Worm (Caenorhabditis elegans) whole organism, young adult: ENCODE data around the gene arl-8.

Experiments used
- B0261.1 ChIP-seq: sonication (generic microtip); optimal IDR thresholded peaks from 2 replicates; lab custom pipeline; 2016; ENCODE audit warnings: mild to moderate bottlenecking, missing genetic modification characterization, moderate library complexity, missing compliant biosample characterization
- B0336.3 ChIP-seq: fragments of 200-800 bp; sonication (Bioruptor generic); IDR thresholded peaks from 2 replicates; pipeline ENCODE4 v1.3.6; 2022; ENCODE audit warnings: missing genetic modification characterization, missing compliant biosample characterization
- C06A6.2 ChIP-seq: fragments of 200-800 bp; sonication (Bioruptor generic); conservative IDR thresholded peaks from 2 replicates; pipeline ENCODE4 v1.3.6; 2022; ENCODE audit warnings: missing genetic modification characterization, missing compliant biosample characterization
- F22D6.2 ChIP-seq: sonication (generic microtip); optimal IDR thresholded peaks from 2 replicates; lab custom pipeline; 2016; ENCODE audit warnings: mild to moderate bottlenecking, missing genetic modification characterization, missing compliant biosample characterization
- F52B5.7 ChIP-seq: sonication (generic microtip); optimal IDR thresholded peaks from 2 replicates; lab custom pipeline; 2016; ENCODE audit warnings: mild to moderate bottlenecking, missing genetic modification characterization, missing compliant biosample characterization
- T07F8.4 ChIP-seq: sonication (generic microtip); optimal IDR thresholded peaks from 2 replicates; lab custom pipeline; 2016; ENCODE audit warnings: mild to moderate bottlenecking, missing genetic modification characterization, moderate library complexity, missing compliant biosample characterization
- Y56A3A.18 ChIP-seq: fragments of 200-800 bp; sonication (Bioruptor generic); IDR thresholded peaks from 2 replicates; pipeline ENCODE4 v1.3.6; 2022; ENCODE audit warnings: missing genetic modification reagents, missing genetic modification characterization, missing compliant biosample characterization
- Y95B8A.8 ChIP-seq: fragments of 200-800 bp; sonication (Bioruptor generic); IDR thresholded peaks from 2 replicates; pipeline ENCODE4 v1.3.6; 2022; ENCODE audit warnings: missing genetic modification reagents, missing genetic modification characterization, missing compliant biosample characterization
- ZK185.1 ChIP-seq: sonication (generic microtip); optimal IDR thresholded peaks from 2 replicates; lab custom pipeline; 2016; ENCODE audit warnings: mild to moderate bottlenecking, missing genetic modification characterization, missing compliant biosample characterization; ENCODE audit not compliant: poor library complexity, severe bottlenecking
- ama-1 ChIP-seq, 3 experiments: fragments of 150-350 bp in 1 of 3; sonication (generic microtip) in 2 of 3; optimal IDR thresholded peaks; 2 replicates each; lab custom pipeline; 2014 to 2018; ENCODE audit warnings: missing biosample characterization in 2 of 3, missing genetic modification characterization in 2 of 3, missing genetic modification reagents in 2 of 3
- atf-7 ChIP-seq: sonication (generic microtip); optimal IDR thresholded peaks from 2 replicates; lab custom pipeline; 2017; ENCODE audit warnings: mild to moderate bottlenecking, missing genetic modification characterization, missing compliant biosample characterization
- athp-1 ChIP-seq: sonication (generic microtip); optimal IDR thresholded peaks from 2 replicates; lab custom pipeline; 2017; ENCODE audit warnings: mild to moderate bottlenecking, missing genetic modification characterization, missing compliant biosample characterization
- attf-3 ChIP-seq: fragments of 200-800 bp; sonication (Bioruptor generic); conservative IDR thresholded peaks from 2 replicates; pipeline ENCODE4 v1.3.6; 2022; ENCODE audit warnings: missing genetic modification reagents, missing genetic modification characterization, missing compliant biosample characterization
- attf-5 ChIP-seq: fragments of 200-800 bp; sonication (Bioruptor generic); optimal IDR thresholded peaks from 2 replicates; lab custom pipeline; 2018; ENCODE audit warnings: mild to moderate bottlenecking, missing genetic modification characterization, missing compliant biosample characterization
- attf-6 ChIP-seq: fragments of 200-800 bp; sonication (Bioruptor generic); IDR thresholded peaks from 2 replicates; pipeline ENCODE4 v1.3.6; 2022; ENCODE audit warnings: missing genetic modification reagents, missing genetic modification characterization, missing compliant biosample characterization
- bed-1 ChIP-seq: fragments of 200-800 bp; sonication (Bioruptor generic); IDR thresholded peaks from 2 replicates; pipeline ENCODE4 v1.3.6; 2022; ENCODE audit warnings: missing genetic modification reagents, missing genetic modification characterization, missing compliant biosample characterization
- bed-2 ChIP-seq: fragments of 200-800 bp; sonication (Bioruptor generic); IDR thresholded peaks from 2 replicates; pipeline ENCODE4 v1.3.6; 2022; ENCODE audit warnings: missing genetic modification reagents, missing genetic modification characterization, missing compliant biosample characterization
- cebp-2 ChIP-seq: fragments of 200-800 bp; sonication (Bioruptor generic); IDR thresholded peaks from 2 replicates; pipeline ENCODE4 v1.3.6; 2022; ENCODE audit warnings: missing genetic modification characterization, missing compliant biosample characterization
- ceh-100 ChIP-seq: fragments of 200-800 bp; sonication (Bioruptor generic); IDR thresholded peaks from 2 replicates; pipeline ENCODE4 v1.3.6; 2022; ENCODE audit warnings: missing genetic modification reagents, missing genetic modification characterization, missing compliant biosample characterization
- efl-1 ChIP-seq: fragments of 150-350 bp; optimal IDR thresholded peaks from 2 replicates; lab custom pipeline; 2014; ENCODE audit warnings: missing biosample characterization, missing genetic modification reagents, missing genetic modification characterization
- egrh-3 ChIP-seq: fragments of 200-800 bp; sonication (Bioruptor generic); IDR thresholded peaks from 2 replicates; pipeline ENCODE4 v1.3.6; 2022; ENCODE audit warnings: missing genetic modification reagents, missing genetic modification characterization, missing compliant biosample characterization
- hmg-20 ChIP-seq: fragments of 200-800 bp; sonication (Bioruptor generic); IDR thresholded peaks from 2 replicates; pipeline ENCODE4 v1.3.6; 2022; ENCODE audit warnings: missing genetic modification reagents, missing genetic modification characterization, missing compliant biosample characterization
- lin-35 ChIP-seq, 3 experiments: fragments of 150-350 bp in 2 of 3; sonication (generic microtip) in 1 of 3; optimal IDR thresholded peaks; 2 replicates each; lab custom pipeline; 2014 to 2018; ENCODE audit warnings: missing biosample characterization in 3 of 3, missing genetic modification characterization in 3 of 3, missing genetic modification reagents in 3 of 3
- lir-1 ChIP-seq: fragments of 200-800 bp; sonication (Bioruptor generic); conservative IDR thresholded peaks from 2 replicates; pipeline ENCODE4 v1.3.6; 2022; ENCODE audit warnings: missing genetic modification reagents, missing genetic modification characterization, missing compliant biosample characterization
- lsl-1 ChIP-seq: fragments of 200-800 bp; sonication (Bioruptor generic); optimal IDR thresholded peaks from 2 replicates; lab custom pipeline; 2018; ENCODE audit warnings: mild to moderate bottlenecking, missing genetic modification characterization, moderate library complexity, missing compliant biosample characterization
- madf-6 ChIP-seq: fragments of 200-800 bp; sonication (Bioruptor generic); IDR thresholded peaks from 2 replicates; pipeline ENCODE4 v1.3.6; 2022; ENCODE audit warnings: missing genetic modification reagents, missing genetic modification characterization, missing compliant biosample characterization
- mcd-1 ChIP-seq: fragments of 200-800 bp; sonication (Bioruptor generic); IDR thresholded peaks from 2 replicates; pipeline ENCODE4 v1.3.6; 2022; ENCODE audit warnings: missing genetic modification reagents, missing genetic modification characterization, missing compliant biosample characterization
- mel-28 ChIP-seq: sonication (generic microtip); optimal IDR thresholded peaks from 2 replicates; lab custom pipeline; 2016; ENCODE audit warnings: borderline replicate concordance, mild to moderate bottlenecking, missing genetic modification characterization, missing compliant biosample characterization
- mxl-1 ChIP-seq: sonication (generic microtip); optimal IDR thresholded peaks from 2 replicates; lab custom pipeline; 2016; ENCODE audit warnings: missing genetic modification characterization, missing compliant biosample characterization
- nfya-1 ChIP-seq: sonication (generic microtip); optimal IDR thresholded peaks from 2 replicates; lab custom pipeline; 2017; ENCODE audit warnings: antibody characterized with exemption, missing compliant biosample characterization, missing genetic modification characterization, borderline replicate concordance; ENCODE audit not compliant: insufficient read depth
- nfya-2 ChIP-seq: fragments of 200-800 bp; sonication (Bioruptor generic); IDR thresholded peaks from 2 replicates; pipeline ENCODE4 v1.3.6; 2022; ENCODE audit warnings: missing genetic modification reagents, missing genetic modification characterization, missing compliant biosample characterization
- nhr-179 ChIP-seq: sonication (generic microtip); optimal IDR thresholded peaks from 2 replicates; lab custom pipeline; 2016; ENCODE audit warnings: mild to moderate bottlenecking, missing genetic modification characterization, missing compliant biosample characterization
- nhr-27 ChIP-seq: fragments of 200-800 bp; sonication (Bioruptor generic); optimal IDR thresholded peaks from 2 replicates; lab custom pipeline; 2018; ENCODE audit warnings: mild to moderate bottlenecking, missing genetic modification characterization, moderate library complexity, missing compliant biosample characterization
- nhr-80 ChIP-seq: sonication (generic microtip); optimal IDR thresholded peaks from 2 replicates; lab custom pipeline; 2016; ENCODE audit warnings: missing genetic modification characterization, missing compliant biosample characterization
- rcor-1 ChIP-seq: fragments of 200-800 bp; sonication (Bioruptor generic); IDR thresholded peaks from 2 replicates; pipeline ENCODE4 v1.3.6; 2022; ENCODE audit warnings: missing genetic modification reagents, missing genetic modification characterization, missing compliant biosample characterization
- repo-1 ChIP-seq: sonication (generic microtip); optimal IDR thresholded peaks from 2 replicates; lab custom pipeline; 2017; ENCODE audit warnings: mild to moderate bottlenecking, missing genetic modification characterization, missing compliant biosample characterization
- rpc-1 ChIP-seq, 2 experiments: fragments of 150-350 bp in 1 of 2; sonication (generic microtip) in 1 of 2; optimal IDR thresholded peaks; 2 replicates each; lab custom pipeline; 2014 to 2018; ENCODE audit warnings: missing biosample characterization in 1 of 2, missing genetic modification characterization in 1 of 2, missing genetic modification reagents in 1 of 2, missing genotype in 1 of 2
- snpc-1.3 ChIP-seq: sonication (generic microtip); optimal IDR thresholded peaks from 2 replicates; lab custom pipeline; 2017; ENCODE audit warnings: missing genetic modification characterization, mild to moderate bottlenecking, missing compliant biosample characterization, antibody characterized with exemption, moderate library complexity, missing genotype, missing genetic modification reagents; ENCODE audit not compliant: insufficient read depth
- snpc-4 ChIP-seq, 5 experiments: fragments of 150-350 bp in 1 of 5; sonication (generic microtip) in 4 of 5; optimal IDR thresholded peaks; 2 replicates each; lab custom pipeline; 2014 to 2018; ENCODE audit warnings: missing genetic modification characterization in 5 of 5, missing biosample characterization in 3 of 5, antibody characterized with exemption in 2 of 5, mild to moderate bottlenecking in 2 of 5, missing compliant biosample characterization in 2 of 5, missing genotype in 2 of 5, moderate library complexity in 2 of 5, missing genetic modification reagents in 1 of 5
- somi-1 ChIP-seq: fragments of 200-800 bp; sonication (Bioruptor generic); optimal IDR thresholded peaks from 2 replicates; lab custom pipeline; 2018; ENCODE audit warnings: mild to moderate bottlenecking, missing genetic modification characterization, missing compliant biosample characterization
- tbp1 ChIP-seq: fragments of 200-800 bp; sonication (Bioruptor generic); optimal IDR thresholded peaks from 2 replicates; lab custom pipeline; 2018; ENCODE audit warnings: mild to moderate bottlenecking, missing genetic modification characterization, missing compliant biosample characterization
- zfh-2 ChIP-seq: fragments of 200-800 bp; sonication (Bioruptor generic); conservative IDR thresholded peaks from 2 replicates; pipeline ENCODE4 v1.3.6; 2022; ENCODE audit warnings: missing genetic modification reagents, missing genetic modification characterization, missing compliant biosample characterization
- ztf-25 ChIP-seq: fragments of 200-800 bp; sonication (Bioruptor generic); IDR thresholded peaks from 2 replicates; pipeline ENCODE4 v1.3.6; 2022; ENCODE audit warnings: missing genetic modification reagents, missing genetic modification characterization, missing compliant biosample characterization
- ztf-26 ChIP-seq: sonication (generic microtip); optimal IDR thresholded peaks from 2 replicates; lab custom pipeline; 2017; ENCODE audit warnings: missing genetic modification characterization, missing compliant biosample characterization

arl-8 gene

DNA sequence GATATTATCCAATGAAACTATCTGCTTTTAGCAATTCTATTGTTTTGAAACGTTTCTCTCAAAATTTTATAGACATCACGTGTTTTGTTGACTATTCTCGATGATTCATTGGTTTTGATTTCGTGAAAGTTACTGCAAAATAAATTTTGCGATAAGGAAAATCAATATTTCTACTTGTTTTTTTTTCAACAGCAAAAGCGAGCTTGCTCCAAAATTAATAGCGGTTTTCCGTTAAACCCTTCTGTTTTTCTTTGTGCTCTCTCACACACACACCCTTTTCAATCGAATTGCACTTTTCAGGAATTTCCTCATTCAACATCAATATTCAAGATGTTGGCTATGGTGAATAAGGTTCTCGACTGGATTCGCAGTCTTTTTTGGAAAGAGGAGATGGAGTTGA is at the start of gene arl-8:
TSS of gene arl-8 (plus strand) at position 301 of the 400 bp plus-strand sequence.
- TF ChIP-seq lin-35 (GFP tag; optimal IDR thresholded peaks at IDR 0.05; lab: Kevin White, UChicago) (no peak), bed-1 (GFP tag; lab: Robert Waterston, UW) (no peak), egrh-3 (GFP tag; lab: Robert Waterston, UW) (no peak), B0336.3 (GFP tag; lab: Robert Waterston, UW) (no peak), rcor-1 (GFP tag; lab: Robert Waterston, UW) (no peak), Y95B8A.8 (GFP tag; lab: Robert Waterston, UW) (no peak), atf-7 (tag; lab: Kevin White, UChicago) (no peak), nhr-80 (no peak), B0261.1 (no peak), ama-1 (optimal IDR thresholded peaks at IDR 0.05; lab: Kevin White, UChicago) (no peak), ama-1 (GFP tag; optimal IDR thresholded peaks at IDR 0.05; lab: Kevin White, UChicago) (no peak), nfya-1 (tag; lab: Kevin White, UChicago) (no peak), nfya-2 (no peak), somi-1 (no peak), attf-3 (no peak), ztf-26 (tag; lab: Kevin White, UChicago) (no peak), zfh-2 (GFP tag; lab: Robert Waterston, UW) (no peak), bed-2 (GFP tag; lab: Robert Waterston, UW) (no peak)

DNA sequence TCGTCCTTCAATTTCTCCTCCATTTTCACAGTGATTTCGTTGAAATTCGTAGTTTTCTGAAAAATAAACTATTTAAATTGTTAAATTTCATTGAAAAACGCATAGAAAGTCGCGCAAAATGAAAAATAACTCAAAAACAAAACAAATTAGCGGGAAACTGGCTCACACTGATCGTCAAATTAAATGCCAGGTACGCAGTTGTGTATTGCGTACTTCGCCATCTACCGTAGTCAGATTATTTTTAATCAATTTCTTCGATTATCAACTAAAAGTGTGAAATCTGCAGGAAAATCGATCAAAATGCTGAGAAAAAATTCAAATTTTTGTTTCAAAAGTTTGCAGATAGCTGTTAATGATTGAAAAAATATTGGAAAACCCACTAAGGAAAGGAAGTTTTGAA is 43.0 kb upstream of the arl-8 start, which contains the start of gene Y57G11C.499:
TSS of gene Y57G11C.499 (minus strand) at position 23 of the 400 bp plus-strand sequence.
- no peak for TF ChIP-seq mel-28 (tag; lab: Kevin White, UChicago)
- no peak for TF ChIP-seq attf-3
- TF ChIP-seq attf-6 (GFP tag; lab: Robert Waterston, UW) = peak; percentile 88
- no peak for TF ChIP-seq mcd-1
- TF ChIP-seq ama-1 (optimal IDR thresholded peaks at IDR 0.05; lab: Kevin White, UChicago) = no peak
- TF ChIP-seq ama-1 (GFP tag; optimal IDR thresholded peaks at IDR 0.05; lab: Kevin White, UChicago) = no peak
- TF ChIP-seq hmg-20 (GFP tag; lab: Robert Waterston, UW) = no peak
- no peak for TF ChIP-seq athp-1
- peak; percentile 10 for TF ChIP-seq tbp1
- TF ChIP-seq snpc-4 (GFP tag; optimal IDR thresholded peaks at IDR 0.05; lab: Kevin White, UChicago) = peak; percentile 78
- peak in 3 of 4 experiments; percentile 89 to 93 (median 91) for TF ChIP-seq snpc-4 (tag; optimal IDR thresholded peaks at IDR 0.05; lab: Kevin White, UChicago)
- no peak for TF ChIP-seq C06A6.2
- TF ChIP-seq madf-6 (GFP tag; lab: Robert Waterston, UW) = peak; percentile 56; the same call in 1 of the 2 replicates
- no peak for TF ChIP-seq F52B5.7 (tag; lab: Kevin White, UChicago)
- no peak for TF ChIP-seq cebp-2 (GFP tag; lab: Robert Waterston, UW)
- no peak for TF ChIP-seq mxl-1 (tag; lab: Kevin White, UChicago)
- TF ChIP-seq ZK185.1 (tag; lab: Kevin White, UChicago) = no peak
- TF ChIP-seq rpc-1 (optimal IDR thresholded peaks at IDR 0.05; lab: Kevin White, UChicago) = no peak
- no peak for TF ChIP-seq rpc-1 (tag; optimal IDR thresholded peaks at IDR 0.05; lab: Kevin White, UChicago)
- no peak for TF ChIP-seq zfh-2 (GFP tag; lab: Robert Waterston, UW)
- no peak for TF ChIP-seq ztf-25 (GFP tag; lab: Robert Waterston, UW)
- no peak for TF ChIP-seq F22D6.2 (tag; lab: Kevin White, UChicago)
- no peak for TF ChIP-seq nhr-179 (tag; lab: Kevin White, UChicago)
- TF ChIP-seq nhr-27 (tag; lab: Kevin White, UChicago) = no peak
- no peak for TF ChIP-seq lir-1 (GFP tag; lab: Robert Waterston, UW)
- TF ChIP-seq efl-1 (GFP tag; lab: Kevin White, UChicago) = peak; percentile 8
- no peak for TF ChIP-seq atf-7 (tag; lab: Kevin White, UChicago)
- TF ChIP-seq attf-5 (GFP tag; lab: Kevin White, UChicago) = no peak
- TF ChIP-seq snpc-1.3 (tag; lab: Kevin White, UChicago) = no peak
- TF ChIP-seq ceh-100 (GFP tag; lab: Robert Waterston, UW) = no peak
- peak; percentile 79 for TF ChIP-seq lsl-1 (GFP tag; lab: Kevin White, UChicago)
- no peak for TF ChIP-seq repo-1
- TF ChIP-seq lin-35 (GFP tag; optimal IDR thresholded peaks at IDR 0.05; lab: Kevin White, UChicago) = no peak
- no peak for TF ChIP-seq Y56A3A.18 (GFP tag; lab: Robert Waterston, UW)
- no peak for TF ChIP-seq T07F8.4
